Worm (Caenorhabditis elegans): ENCODE measurements around the gene arl-5.

arl-5 gene

ce11 chrIII:9849111-9849510 lies 26.1 kb downstream of the arl-5 start:
- TF ChIP-seq hlh-8 (tag; optimal IDR thresholded peaks at IDR 0.05) (peak; percentile 8), sox-2 (GFP tag; IDR thresholded peaks at IDR 0.05) (peak; percentile 31; the same call in 1 of the 2 replicates)

DNA sequence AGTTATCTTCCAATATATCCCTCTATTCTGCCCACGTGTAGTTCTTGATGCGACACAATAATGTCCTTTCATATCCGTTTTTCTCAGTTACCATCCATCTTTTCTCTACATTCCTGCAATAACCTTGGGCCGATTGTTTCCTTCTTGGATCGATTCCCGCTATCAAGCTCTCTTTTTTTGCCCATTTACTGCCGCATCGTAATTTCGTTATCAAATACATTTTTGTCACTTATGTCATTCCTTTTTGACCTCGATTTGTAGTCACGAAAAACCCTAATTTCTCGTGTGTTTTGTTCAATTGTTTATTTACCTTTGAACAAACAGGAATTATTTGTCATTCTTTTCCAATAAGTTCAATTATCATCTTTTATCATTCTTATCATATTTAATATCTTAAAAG lies 26.9 kb downstream of the arl-5 start:
- TF ChIP-seq T23F11.4 (GFP tag; optimal IDR thresholded peaks at IDR 0.05) (no peak), ceh-19 (GFP tag; optimal IDR thresholded peaks at IDR 0.05) (no peak), nhr-232 (tag; optimal IDR thresholded peaks at IDR 0.05) (no peak), che-1 (tag; optimal IDR thresholded peaks at IDR 0.05) (no peak), elt-4 (tag; optimal IDR thresholded peaks at IDR 0.05) (no peak), nfya-1 (tag; optimal IDR thresholded peaks at IDR 0.05) (no peak)

DNA sequence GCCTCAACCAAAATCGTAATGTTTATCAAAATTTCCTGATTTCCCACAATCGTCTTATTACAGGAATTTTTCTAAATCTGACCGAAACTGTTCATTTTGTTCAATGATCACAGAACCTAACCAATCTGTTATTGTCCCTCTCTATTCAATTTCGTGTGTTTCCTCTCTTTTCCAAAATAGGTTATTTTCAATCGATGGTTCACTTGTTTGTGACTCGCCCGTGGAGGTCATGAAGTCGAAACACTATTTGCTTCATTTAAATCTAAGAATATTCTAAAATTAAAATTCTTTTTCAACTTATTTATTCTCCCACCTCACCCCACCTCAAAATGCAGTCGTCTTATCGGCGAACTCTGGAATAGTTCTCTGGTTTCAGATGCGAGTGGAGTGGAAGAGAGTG lies 27.8 kb downstream of the arl-5 start:
- TF ChIP-seq C08G9.2 (tag; optimal IDR thresholded peaks at IDR 0.05) (no peak), T23F11.4 (GFP tag; optimal IDR thresholded peaks at IDR 0.05) (no peak), sox-4 (tag; optimal IDR thresholded peaks at IDR 0.05) (no peak), ceh-18 (tag; optimal IDR thresholded peaks at IDR 0.05) (no peak), elt-4 (tag; optimal IDR thresholded peaks at IDR 0.05) (no peak)

ce11 chrIII:9851547-9851946 lies 28.5 kb downstream of the arl-5 start, which contains the start of gene K11H3.3:
TSS of gene K11H3.3 (plus strand) at chrIII:9851854.
- no peak for TF ChIP-seq C08G9.2 (tag; optimal IDR thresholded peaks at IDR 0.05)
- TF ChIP-seq pqm-1 (tag; optimal IDR thresholded peaks at IDR 0.05), result no peak
- no peak for TF ChIP-seq ztf-16 (tag; optimal IDR thresholded peaks at IDR 0.05)
- TF ChIP-seq ceh-31 (tag; optimal IDR thresholded peaks at IDR 0.05), result no peak
- no peak for TF ChIP-seq tbx-7 (tag; optimal IDR thresholded peaks at IDR 0.05)
- no peak for TF ChIP-seq Y22D7AL.16 (tag; optimal IDR thresholded peaks at IDR 0.05)
- TF ChIP-seq ets-4 (tag; optimal IDR thresholded peaks at IDR 0.05), result no peak
- no peak for TF ChIP-seq ceh-18 (tag; optimal IDR thresholded peaks at IDR 0.05)
- TF ChIP-seq K02D7.2 (tag; optimal IDR thresholded peaks at IDR 0.05), result no peak
- TF ChIP-seq mec-3 (tag; optimal IDR thresholded peaks at IDR 0.05; ENCODE audit: borderline replicate concordance), result no peak
- TF ChIP-seq fkh-10 (GFP tag; optimal IDR thresholded peaks at IDR 0.05), result no peak

ce11 chrIII:9853667-9854620 lies 30.9 kb downstream of the arl-5 start:
- no peak for TF ChIP-seq che-1 (tag; optimal IDR thresholded peaks at IDR 0.05)
- no peak for TF ChIP-seq ceh-31 (tag; optimal IDR thresholded peaks at IDR 0.05)
- TF ChIP-seq lim-6 (tag; optimal IDR thresholded peaks at IDR 0.05), result no peak
- no peak for TF ChIP-seq K02D7.2 (tag; optimal IDR thresholded peaks at IDR 0.05)
- TF ChIP-seq ceh-34 (tag; optimal IDR thresholded peaks at IDR 0.05), result no peak
- TF ChIP-seq hlh-6 (tag; optimal IDR thresholded peaks at IDR 0.05), result no peak
- no peak for TF ChIP-seq hlh-8 (tag; optimal IDR thresholded peaks at IDR 0.05)
- TF ChIP-seq ref-2 (tag; optimal IDR thresholded peaks at IDR 0.05), result no peak
- no peak for TF ChIP-seq ceh-30 (tag; optimal IDR thresholded peaks at IDR 0.05)
- TF ChIP-seq ama-1 (optimal IDR thresholded peaks at IDR 0.05), result no peak
- no peak for TF ChIP-seq fkh-6 (tag; optimal IDR thresholded peaks at IDR 0.05)
- no peak for TF ChIP-seq madf-2 (tag; optimal IDR thresholded peaks at IDR 0.05)
- no peak for TF ChIP-seq ceh-24 (tag; optimal IDR thresholded peaks at IDR 0.05)
- TF ChIP-seq tbx-2 (tag; optimal IDR thresholded peaks at IDR 0.05), result no peak
- TF ChIP-seq ceh-2 (tag; optimal IDR thresholded peaks at IDR 0.05), result no peak

DNA sequence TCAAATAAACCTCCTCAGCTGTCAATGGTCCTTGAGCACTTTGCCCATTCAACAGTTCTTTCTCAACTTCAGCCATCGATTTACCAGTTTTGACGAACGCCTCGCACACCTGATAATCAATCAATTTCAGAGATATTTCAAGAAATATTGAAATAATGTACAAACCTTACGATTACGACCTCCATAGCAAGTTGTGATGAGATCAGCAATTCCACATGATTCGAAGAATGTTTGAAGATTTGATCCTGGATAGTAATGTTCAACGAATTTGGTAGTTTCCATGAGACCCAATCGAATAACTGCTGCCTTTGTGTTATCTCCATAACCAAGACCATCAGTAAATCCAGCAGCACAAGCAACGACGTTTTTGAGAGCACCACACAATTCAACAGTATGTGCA lies 31.9 kb downstream of the arl-5 start:
- TF ChIP-seq ceh-2 (tag; optimal IDR thresholded peaks at IDR 0.05), result no peak
- no peak for TF ChIP-seq Y22D7AL.16 (tag; optimal IDR thresholded peaks at IDR 0.05)
- no peak for TF ChIP-seq zip-5 (tag; optimal IDR thresholded peaks at IDR 0.05)

Measured in whole organism, late embryonic.